Fruit fly (Drosophila melanogaster) whole organism, embryonic: ENCODE data around the gene Bub1.

ENCODE experiments used
- Atf3 ChIP-seq: fragments of 200-800 bp; sonication (Bioruptor generic); optimal IDR thresholded peaks from 3 replicates; lab custom pipeline; 2016; ENCODE audit warnings: missing biosample characterization, missing genetic modification characterization
- Blimp-1 ChIP-seq: fragments of 200-800 bp; sonication (Bioruptor generic); optimal IDR thresholded peaks from 3 replicates; lab custom pipeline; 2018; ENCODE audit warnings: missing biosample characterization, missing genetic modification characterization, mild to moderate bottlenecking, moderate library complexity, missing genetic modification reagents
- CG11398 ChIP-seq: fragments of 200-800 bp; sonication (Bioruptor generic); optimal IDR thresholded peaks from 2 replicates; lab custom pipeline; 2016; ENCODE audit warnings: missing biosample characterization, missing genetic modification characterization
- CG12104 ChIP-seq: fragments of 200-800 bp; sonication (Bioruptor generic); optimal IDR thresholded peaks from 3 replicates; lab custom pipeline; 2016; ENCODE audit warnings: missing biosample characterization, missing genetic modification characterization
- CG12219 ChIP-seq: fragments of 200-800 bp; sonication (Bioruptor generic); optimal IDR thresholded peaks from 3 replicates; lab custom pipeline; 2018; ENCODE audit warnings: missing biosample characterization, mild to moderate bottlenecking, missing genetic modification characterization
- CG12659 ChIP-seq: fragments of 200-800 bp; sonication (Bioruptor generic); optimal IDR thresholded peaks from 3 replicates; lab custom pipeline; 2017; ENCODE audit warnings: mild to moderate bottlenecking, missing biosample characterization, missing genetic modification reagents, missing genetic modification characterization
- CG13123 ChIP-seq: fragments of 200-800 bp; sonication (Bioruptor generic); optimal IDR thresholded peaks from 2 replicates; lab custom pipeline; 2016; ENCODE audit warnings: missing biosample characterization, missing genetic modification characterization
- CG13775 ChIP-seq: fragments of 200-800 bp; sonication (Bioruptor generic); optimal IDR thresholded peaks from 3 replicates; lab custom pipeline; 2017; ENCODE audit warnings: missing biosample characterization, mild to moderate bottlenecking, missing genetic modification characterization
- CG15601 ChIP-seq: fragments of 200-800 bp; sonication (Bioruptor generic); optimal IDR thresholded peaks from 3 replicates; lab custom pipeline; 2019; ENCODE audit warnings: missing biosample characterization, mild to moderate bottlenecking, missing genetic modification characterization, moderate library complexity
- CG16863 ChIP-seq: fragments of 200-800 bp; sonication (Bioruptor generic); optimal IDR thresholded peaks from 3 replicates; lab custom pipeline; 2016; ENCODE audit warnings: missing biosample characterization, missing genetic modification characterization
- CG17802 ChIP-seq: fragments of 200-800 bp; sonication (Bioruptor generic); optimal IDR thresholded peaks from 2 replicates; lab custom pipeline; 2018; ENCODE audit warnings: missing biosample characterization, mild to moderate bottlenecking, missing genetic modification characterization, moderate library complexity
- CG2199 ChIP-seq: fragments of 200-800 bp; sonication (Bioruptor generic); IDR thresholded peaks from 3 replicates; pipeline ENCODE4 v1.3.6; 2022; ENCODE audit warnings: missing biosample characterization, missing genetic modification characterization
- CG2678 ChIP-seq: fragments of 200-800 bp; sonication (Bioruptor generic); optimal IDR thresholded peaks from 3 replicates; lab custom pipeline; 2019; ENCODE audit warnings: missing biosample characterization, mild to moderate bottlenecking, missing genetic modification characterization, moderate library complexity
- CG2875 ChIP-seq: fragments of 200-800 bp; sonication (Bioruptor generic); optimal IDR thresholded peaks from 2 replicates; lab custom pipeline; 2017; ENCODE audit warnings: missing biosample characterization, mild to moderate bottlenecking, missing genetic modification characterization, missing genetic modification reagents
- CG2889 ChIP-seq: fragments of 200-800 bp; sonication (Bioruptor generic); IDR thresholded peaks from 3 replicates; pipeline ENCODE4 v1.3.6; 2022; ENCODE audit warnings: missing biosample characterization, missing genetic modification characterization
- CG30403 ChIP-seq: fragments of 200-800 bp; sonication (Bioruptor generic); optimal IDR thresholded peaks from 3 replicates; lab custom pipeline; 2016; ENCODE audit warnings: missing biosample characterization, missing genetic modification characterization
- CG31224 ChIP-seq: fragments of 200-800 bp; sonication (Bioruptor generic); IDR thresholded peaks from 2 replicates; pipeline ENCODE4 v1.3.6; 2022; ENCODE audit warnings: missing biosample characterization, missing genetic modification characterization
- CG4820 ChIP-seq: fragments of 200-800 bp; sonication (Bioruptor generic); optimal IDR thresholded peaks from 3 replicates; lab custom pipeline; 2016; ENCODE audit warnings: missing biosample characterization, missing genetic modification characterization
- CG7786 ChIP-seq: fragments of 200-800 bp; sonication (Bioruptor generic); optimal IDR thresholded peaks from 2 replicates; lab custom pipeline; 2016; ENCODE audit warnings: missing biosample characterization, missing genetic modification characterization
- CG8089 ChIP-seq: fragments of 200-800 bp; sonication (Bioruptor generic); optimal IDR thresholded peaks from 3 replicates; lab custom pipeline; 2016; ENCODE audit warnings: missing biosample characterization, missing genetic modification characterization
- CG8388 ChIP-seq: fragments of 200-800 bp; sonication (Bioruptor generic); optimal IDR thresholded peaks from 2 replicates; lab custom pipeline; 2019; ENCODE audit warnings: missing biosample characterization, mild to moderate bottlenecking, missing genetic modification characterization, moderate library complexity
- CG9817 ChIP-seq: fragments of 200-800 bp; sonication (Bioruptor generic); optimal IDR thresholded peaks from 2 replicates; lab custom pipeline; 2018; ENCODE audit warnings: missing biosample characterization, mild to moderate bottlenecking, missing genetic modification characterization, moderate library complexity
- Chrac-16 ChIP-seq: fragments of 200-800 bp; sonication (Bioruptor generic); optimal IDR thresholded peaks from 3 replicates; lab custom pipeline; 2016; ENCODE audit warnings: missing biosample characterization, missing genetic modification characterization
- CoRest ChIP-seq: fragments of 200-800 bp; sonication (Bioruptor generic); optimal IDR thresholded peaks from 3 replicates; lab custom pipeline; 2018; ENCODE audit warnings: missing biosample characterization, mild to moderate bottlenecking, missing genetic modification characterization, moderate library complexity
- Drgx ChIP-seq: fragments of 200-800 bp; sonication (Bioruptor generic); IDR thresholded peaks from 2 replicates; pipeline ENCODE4 v1.3.6; 2022; ENCODE audit warnings: missing biosample characterization, missing genetic modification characterization
- E2f2 ChIP-seq: fragments of 200-800 bp; sonication (Bioruptor generic); IDR thresholded peaks from 2 replicates; pipeline ENCODE4 v1.3.6; 2022; ENCODE audit warnings: missing biosample characterization, missing genetic modification characterization
- H15 ChIP-seq: fragments of 200-800 bp; sonication (Bioruptor generic); IDR thresholded peaks from 3 replicates; pipeline ENCODE4 v1.3.6; 2022; ENCODE audit warnings: missing biosample characterization, missing genetic modification characterization
- NC2β ChIP-seq: fragments of 200-800 bp; sonication (Bioruptor generic); optimal IDR thresholded peaks from 2 replicates; lab custom pipeline; 2016; ENCODE audit warnings: missing biosample characterization, missing genetic modification characterization
- Sox100B ChIP-seq: fragments of 200-800 bp; sonication (Bioruptor generic); optimal IDR thresholded peaks from 3 replicates; lab custom pipeline; 2018; ENCODE audit warnings: missing biosample characterization, mild to moderate bottlenecking, missing genetic modification characterization
- Ssrp ChIP-seq: fragments of 200-800 bp; sonication (Bioruptor generic); optimal IDR thresholded peaks from 2 replicates; lab custom pipeline; 2018; ENCODE audit warnings: missing biosample characterization, mild to moderate bottlenecking, missing genetic modification characterization, moderate library complexity
- Trl ChIP-seq, 3 experiments: fragments of >200 bp in 2 of 3; fragments of 200-800 bp in 1 of 3; sonication (Bioruptor generic) in 1 of 3; optimal IDR thresholded peaks; 2 replicates in 1 of 3; 3 replicates in 2 of 3; lab custom pipeline; 2016 to 2017; ENCODE audit warnings: missing biosample characterization in 1 of 3, missing genetic modification characterization in 1 of 3
- az2 ChIP-seq: fragments of 200-800 bp; sonication (Bioruptor generic); optimal IDR thresholded peaks from 3 replicates; lab custom pipeline; 2016; ENCODE audit warnings: missing biosample characterization, missing genetic modification characterization
- bsh ChIP-seq, 2 experiments: fragments of 200-800 bp; sonication (Bioruptor generic); optimal IDR thresholded peaks; 2 replicates each; lab custom pipeline; 2017 to 2018; ENCODE audit warnings: mild to moderate bottlenecking in 2 of 2, missing biosample characterization in 2 of 2, missing genetic modification characterization in 2 of 2, moderate library complexity in 1 of 2
- crol ChIP-seq: fragments of 200-800 bp; sonication (Bioruptor generic); IDR thresholded peaks from 2 replicates; pipeline ENCODE4 v1.3.6; 2022; ENCODE audit warnings: missing biosample characterization, missing genetic modification characterization
- gfzf ChIP-seq: fragments of 200-800 bp; sonication (Bioruptor generic); optimal IDR thresholded peaks from 2 replicates; lab custom pipeline; 2016; ENCODE audit warnings: missing biosample characterization, mild to moderate bottlenecking, missing genetic modification characterization, moderate library complexity
- gsb ChIP-seq: fragments of 200-800 bp; sonication (Bioruptor generic); IDR thresholded peaks from 2 replicates; pipeline ENCODE4 v1.3.6; 2022; ENCODE audit warnings: missing biosample characterization, missing genetic modification characterization
- ham ChIP-seq: fragments of 200-800 bp; sonication (Bioruptor generic); IDR thresholded peaks from 2 replicates; pipeline ENCODE4 v1.3.6; 2022; ENCODE audit warnings: missing biosample characterization, missing genetic modification characterization
- ken ChIP-seq: fragments of 200-800 bp; sonication (Bioruptor generic); IDR thresholded peaks from 3 replicates; pipeline ENCODE4 v1.3.6; 2022; ENCODE audit warnings: missing biosample characterization, missing genetic modification characterization
- lbe ChIP-seq: fragments of 200-800 bp; sonication (Bioruptor generic); optimal IDR thresholded peaks from 2 replicates; lab custom pipeline; 2016; ENCODE audit warnings: missing biosample characterization, mild to moderate bottlenecking, missing genetic modification characterization
- lola ChIP-seq, 3 experiments: fragments of >200 bp in 2 of 3; fragments of 200-800 bp in 1 of 3; sonication (Bioruptor generic) in 1 of 3; optimal IDR thresholded peaks; 2 replicates each; lab custom pipeline; 2017 to 2019; ENCODE audit warnings: missing biosample characterization in 3 of 3, missing genetic modification characterization in 3 of 3, mild to moderate bottlenecking in 1 of 3, moderate library complexity in 1 of 3
- mld ChIP-seq: fragments of 200-800 bp; sonication (Bioruptor generic); IDR thresholded peaks from 3 replicates; pipeline ENCODE4 v1.3.6; 2022; ENCODE audit warnings: missing biosample characterization, missing genetic modification characterization; ENCODE audit not compliant: partially characterized antibody
- peb ChIP-seq: fragments of 200-800 bp; sonication (Bioruptor generic); IDR thresholded peaks from 2 replicates; pipeline ENCODE4 v1.3.6; 2022; ENCODE audit warnings: missing biosample characterization, missing genetic modification characterization
- pum ChIP-seq: fragments of 200-800 bp; sonication (Bioruptor generic); optimal IDR thresholded peaks from 2 replicates; lab custom pipeline; 2016; ENCODE audit warnings: missing biosample characterization, missing genetic modification characterization
- ranshi ChIP-seq: fragments of 200-800 bp; sonication (Bioruptor generic); IDR thresholded peaks from 2 replicates; pipeline ENCODE4 v1.3.6; 2022; ENCODE audit warnings: missing biosample characterization, missing genetic modification characterization
- sc ChIP-seq, 3 experiments: fragments of >200 bp in 2 of 3; fragments of 200-800 bp in 1 of 3; sonication (Bioruptor generic) in 1 of 3; optimal IDR thresholded peaks; 2 replicates in 2 of 3; 3 replicates in 1 of 3; lab custom pipeline; 2017; ENCODE audit warnings: mild to moderate bottlenecking in 1 of 3, missing biosample characterization in 1 of 3, missing genetic modification characterization in 1 of 3, missing genetic modification reagents in 1 of 3
- sna ChIP-seq: fragments of 200-800 bp; sonication (Bioruptor generic); IDR thresholded peaks from 2 replicates; pipeline ENCODE4 v1.3.6; 2022; ENCODE audit warnings: missing biosample characterization, missing genetic modification characterization; ENCODE audit not compliant: partially characterized antibody
- ssp ChIP-seq: fragments of 200-800 bp; sonication (Bioruptor generic); IDR thresholded peaks from 2 replicates; pipeline ENCODE4 v1.3.6; 2022; ENCODE audit warnings: missing biosample characterization, missing genetic modification characterization
- ttk ChIP-seq: fragments of 200-800 bp; sonication (Bioruptor generic); IDR thresholded peaks from 2 replicates; pipeline ENCODE4 v2.1.2; 2022; ENCODE audit warnings: missing biosample characterization, missing genetic modification characterization

Gene Bub1

dm6 chr2L:5297289-5297960 lies 18.8 kb downstream of the Bub1 start (continued):
- peak; percentile 85 for TF ChIP-seq Blimp-1 (GFP tag; lab: Kevin White, UChicago)
- no peak for TF ChIP-seq sna (GFP tag; lab: Robert Waterston, UW)
- 0 out of 3 replicates have a peak, but pooled peaks have one; percentile 17 for TF ChIP-seq mld (GFP tag; lab: Robert Waterston, UW)
- TF ChIP-seq gfzf = no peak
- no peak for TF ChIP-seq ham
- peak; percentile 46 for TF ChIP-seq CG15601 (tag; lab: Kevin White, UChicago)
- TF ChIP-seq Atf3 (GFP tag; lab: Kevin White, UChicago) = peak; percentile 11
- TF ChIP-seq ssp (GFP tag; lab: Robert Waterston, UW) = peak; percentile 61
- TF ChIP-seq pum (GFP tag; lab: Kevin White, UChicago) = peak; percentile 38
- peak; percentile 20 for TF ChIP-seq CG12104
- TF ChIP-seq CG2875 (GFP tag; lab: Kevin White, UChicago) = peak; percentile 20
- TF ChIP-seq CG13123 = no peak
- TF ChIP-seq Chrac-16 = peak; percentile 29
- TF ChIP-seq Trl (optimal IDR thresholded peaks at IDR 0.05; lab: Kevin White, UChicago) = peak in 1 of 2 experiments; percentile 21
- TF ChIP-seq Trl (GFP tag; optimal IDR thresholded peaks at IDR 0.05; lab: Kevin White, UChicago) = no peak
- TF ChIP-seq CG30403 (GFP tag; lab: Kevin White, UChicago) = peak; percentile 11
- peak; percentile 28 for TF ChIP-seq az2
- no peak for TF ChIP-seq CG31224
- peak; percentile 15 for TF ChIP-seq CG13775
- no peak for TF ChIP-seq gsb (GFP tag; lab: Robert Waterston, UW)
- no peak for TF ChIP-seq sc (optimal IDR thresholded peaks at IDR 0.05; lab: Kevin White, UChicago)
- TF ChIP-seq sc (GFP tag; optimal IDR thresholded peaks at IDR 0.05; lab: Kevin White, UChicago) = peak; percentile 57
- TF ChIP-seq Drgx (GFP tag; lab: Robert Waterston, UW) = peak; percentile 53; the same call in 1 of the 2 replicates
- no peak for TF ChIP-seq ttk (GFP tag; lab: Robert Waterston, UW)
- 0 out of 2 replicates have a peak, but pooled peaks have one; percentile 31 for TF ChIP-seq peb
- TF ChIP-seq CG2199 (GFP tag; lab: Robert Waterston, UW) = no peak
- TF ChIP-seq H15 (GFP tag; lab: Robert Waterston, UW) = no peak
- peak; percentile 54 for TF ChIP-seq CG2678
- TF ChIP-seq CG2889 (GFP tag; lab: Robert Waterston, UW) = 0 out of 3 replicates have a peak, but pooled peaks have one; percentile 29
- no peak for TF ChIP-seq CG12659 (GFP tag; lab: Kevin White, UChicago)
- TF ChIP-seq Sox100B (GFP tag; lab: Kevin White, UChicago) = peak; percentile 26
- TF ChIP-seq Ssrp (tag; lab: Kevin White, UChicago) = peak; percentile 54
- peak; percentile 49 for TF ChIP-seq lbe (GFP tag; lab: Kevin White, UChicago)
- TF ChIP-seq CG17802 (tag; lab: Kevin White, UChicago) = peak; percentile 46
- TF ChIP-seq ranshi = peak; percentile 36; the same call in 1 of the 2 replicates
- TF ChIP-seq CG8089 (GFP tag; lab: Kevin White, UChicago) = peak; percentile 27
- no peak for TF ChIP-seq CG9817
- TF ChIP-seq bsh (GFP tag; optimal IDR thresholded peaks at IDR 0.05; lab: Kevin White, UChicago) = peak in 1 of 2 experiments; percentile 88
- TF ChIP-seq CG16863 (GFP tag; lab: Kevin White, UChicago) = peak; percentile 23
- TF ChIP-seq crol (GFP tag; lab: Robert Waterston, UW) = no peak
- peak; percentile 8 for TF ChIP-seq CG7786 (GFP tag; lab: Kevin White, UChicago)
- TF ChIP-seq CoRest (tag; lab: Kevin White, UChicago) = peak; percentile 27
- peak; percentile 73 for TF ChIP-seq CG8388
- peak; percentile 21; the same call in 1 of the 2 replicates for TF ChIP-seq E2f2 (GFP tag; lab: Robert Waterston, UW)
- peak; percentile 29 for TF ChIP-seq CG4820 (GFP tag; lab: Kevin White, UChicago)
- TF ChIP-seq CG12219 (GFP tag; lab: Kevin White, UChicago) = no peak
- peak; percentile 36 for TF ChIP-seq NC2β (GFP tag; lab: Kevin White, UChicago)
- TF ChIP-seq lola (GFP tag; optimal IDR thresholded peaks at IDR 0.05; lab: Kevin White, UChicago) = peak in 1 of 3 experiments; percentile 69
- TF ChIP-seq CG11398 (GFP tag; lab: Kevin White, UChicago) = no peak
- TF ChIP-seq ken (GFP tag; lab: Robert Waterston, UW) = 0 out of 3 replicates have a peak, but pooled peaks have one; percentile 30
